Fruit fly (Drosophila melanogaster) Kc167 (cell line): Measurements from ENCODE around the gene CG5107.

Experiments used
- Myc ChIP-seq: fragments of >200 bp; optimal IDR thresholded peaks from 2 replicates; lab custom pipeline; 2017; ENCODE audit warnings: missing external identifiers
- Sin3A ChIP-seq: fragments of >200 bp; optimal IDR thresholded peaks from 2 replicates; lab custom pipeline; 2018; ENCODE audit warnings: missing external identifiers
- h ChIP-seq: fragments of >200 bp; optimal IDR thresholded peaks from 3 replicates; lab custom pipeline; 2018; ENCODE audit warnings: missing external identifiers
- insv ChIP-seq: fragments of >200 bp; optimal IDR thresholded peaks from 3 replicates; lab custom pipeline; 2018; ENCODE audit warnings: missing external identifiers
- ttk ChIP-seq: sonication (Bioruptor generic); optimal IDR thresholded peaks from 2 replicates; lab custom pipeline; 2017; ENCODE audit warnings: missing external identifiers

DNA sequence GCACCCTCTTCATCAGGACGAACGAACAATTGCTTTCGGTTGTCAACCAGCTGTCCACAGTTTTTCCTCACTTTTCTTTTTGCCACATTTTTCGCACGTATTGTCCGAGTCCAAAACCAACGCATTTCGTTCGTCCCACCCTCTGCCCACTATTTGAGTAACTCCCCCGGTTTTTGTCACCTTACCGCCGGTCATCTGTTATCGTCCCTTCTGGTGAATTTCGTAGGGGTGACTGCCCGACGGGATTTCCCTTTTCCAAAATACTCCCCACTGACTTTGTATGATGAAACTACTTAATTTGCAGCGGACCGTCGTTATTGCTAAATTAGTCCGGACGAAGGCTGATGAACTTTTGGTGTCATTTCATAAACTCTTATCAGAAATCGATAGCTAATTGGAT lies 47.9 kb upstream of the CG5107 start:
- no peak for TF ChIP-seq h (lab: Kevin White, UChicago)
- no peak for TF ChIP-seq Myc
- TF ChIP-seq insv (lab: Kevin White, UChicago): no peak
- TF ChIP-seq ttk (lab: Kevin White, UChicago): no peak
- TF ChIP-seq Sin3A (lab: Kevin White, UChicago): no peak
